Worm (Caenorhabditis elegans): ENCODE data around the gene praf-3.

praf-3 gene

DNA sequence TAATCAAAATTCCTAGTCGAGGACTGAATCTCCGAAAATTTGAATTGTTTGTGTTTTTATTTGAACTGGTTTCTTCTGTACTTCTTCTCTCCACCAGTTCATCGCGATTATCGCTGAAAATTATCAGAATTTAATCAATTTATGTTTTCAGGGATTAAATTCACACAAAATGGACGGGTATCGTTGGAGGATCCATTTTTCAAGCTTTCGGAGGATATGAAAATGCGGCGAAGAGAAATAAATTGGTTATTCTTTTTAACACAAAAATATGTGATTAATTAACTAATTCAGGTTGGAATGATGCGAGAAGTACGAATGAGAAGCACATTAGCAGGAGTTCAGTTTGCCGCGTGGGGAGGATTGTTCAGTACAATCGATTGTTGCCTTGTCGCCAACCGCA is 16.6 kb downstream of the praf-3 start, which contains the start of gene timm-17B.2:
timm-17B.2 (plus strand) TSS at position 301 of the 400 bp plus-strand sequence.
- TF ChIP-seq unc-62 (GFP tag; optimal IDR thresholded peaks at IDR 0.05) = no peak

ce11 chrIV:8397814-8398213 is 18.0 kb downstream of the praf-3 start:
- no peak for TF ChIP-seq unc-62 (GFP tag; optimal IDR thresholded peaks at IDR 0.05)

- no peak for TF ChIP-seq unc-62 (GFP tag; optimal IDR thresholded peaks at IDR 0.05)
These were observed 41.2 kb downstream of the praf-3 start, which contains the start of gene M116.5 for ce11 chrIV:8420961-8421360. Gene M116.5, minus strand, starts transcription at chrIV:8421061.

- no peak for TF ChIP-seq unc-62 (GFP tag; optimal IDR thresholded peaks at IDR 0.05)
These were observed 46.8 kb downstream of the praf-3 start, which contains the start of the genes T26A8.3 and tmem-231 for ce11 chrIV:8426537-8426936. Gene T26A8.3, minus strand, starts transcription at chrIV:8426637. Gene tmem-231, plus strand, starts transcription at chrIV:8426785.

DNA sequence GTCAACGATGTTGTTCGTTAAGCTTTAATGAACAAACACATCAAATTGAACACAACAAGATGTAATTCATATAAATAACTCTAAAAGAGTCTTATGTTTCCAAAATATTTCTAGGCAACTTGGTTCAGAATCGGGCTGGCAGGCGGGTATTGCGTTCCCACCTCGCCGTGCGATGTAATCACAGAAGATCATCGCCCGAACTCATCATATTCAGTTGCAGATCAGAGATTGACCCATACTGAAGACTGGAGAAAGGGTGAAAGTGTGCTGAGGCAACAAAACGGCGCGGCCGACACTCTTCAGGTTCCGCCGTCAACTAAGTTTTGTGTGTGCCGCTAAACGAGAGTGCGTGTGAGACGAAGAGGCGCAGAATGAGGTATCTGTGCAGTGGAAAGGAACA is 48.7 kb downstream of the praf-3 start:
- TF ChIP-seq unc-62 (GFP tag; optimal IDR thresholded peaks at IDR 0.05) = no peak

All from whole organism, dauer.